Fruit fly (Drosophila melanogaster): Measurements from ENCODE around the gene Snmp1.

Snmp1 gene

DNA sequence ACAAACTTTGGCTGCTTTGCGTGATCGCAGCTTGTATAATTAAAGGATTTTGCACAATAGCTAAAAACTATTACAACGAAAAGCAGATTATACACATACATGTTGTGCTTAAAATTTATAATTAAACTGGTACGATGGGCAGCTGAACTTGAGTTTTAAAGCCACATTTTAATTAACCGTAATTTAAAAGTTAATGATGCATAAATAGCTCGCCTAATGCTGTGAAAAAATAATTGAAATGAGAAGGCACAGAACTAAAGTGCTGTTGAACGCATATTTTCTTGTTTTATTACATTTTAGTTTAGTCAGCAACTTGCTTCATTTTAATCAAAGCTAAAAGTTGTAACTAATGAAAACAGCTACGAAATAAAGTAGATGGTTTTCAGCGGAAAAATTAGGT, 38.4 kb downstream of the Snmp1 start, which contains the start of gene Obp93a:
Gene Obp93a (minus strand): TSS at position 101 of the 400 bp plus-strand sequence.
- TF ChIP-seq Snoo (tag; optimal IDR thresholded peaks at IDR 0.05), result no peak
- TF ChIP-seq CG34367 (tag; optimal IDR thresholded peaks at IDR 0.05), result no peak
- TF ChIP-seq CG13204 (GFP tag; optimal IDR thresholded peaks at IDR 0.05), result no peak
- TF ChIP-seq CG8301 (tag; optimal IDR thresholded peaks at IDR 0.05), result no peak
- TF ChIP-seq CG8159 (tag; optimal IDR thresholded peaks at IDR 0.05), result no peak
- TF ChIP-seq CG12605 (GFP tag; IDR thresholded peaks at IDR 0.05), result no peak
- no peak for TF ChIP-seq CG14655 (GFP tag; optimal IDR thresholded peaks at IDR 0.05)
- TF ChIP-seq CG32121 (GFP tag; IDR thresholded peaks at IDR 0.05), result no peak
- no peak for TF ChIP-seq CG17806 (tag; optimal IDR thresholded peaks at IDR 0.05)
- no peak for TF ChIP-seq CG10348 (GFP tag; IDR thresholded peaks at IDR 0.05)
- TF ChIP-seq Pif1B (GFP tag; optimal IDR thresholded peaks at IDR 0.05), result no peak
- no peak for TF ChIP-seq gl (tag; optimal IDR thresholded peaks at IDR 0.05)

DNA sequence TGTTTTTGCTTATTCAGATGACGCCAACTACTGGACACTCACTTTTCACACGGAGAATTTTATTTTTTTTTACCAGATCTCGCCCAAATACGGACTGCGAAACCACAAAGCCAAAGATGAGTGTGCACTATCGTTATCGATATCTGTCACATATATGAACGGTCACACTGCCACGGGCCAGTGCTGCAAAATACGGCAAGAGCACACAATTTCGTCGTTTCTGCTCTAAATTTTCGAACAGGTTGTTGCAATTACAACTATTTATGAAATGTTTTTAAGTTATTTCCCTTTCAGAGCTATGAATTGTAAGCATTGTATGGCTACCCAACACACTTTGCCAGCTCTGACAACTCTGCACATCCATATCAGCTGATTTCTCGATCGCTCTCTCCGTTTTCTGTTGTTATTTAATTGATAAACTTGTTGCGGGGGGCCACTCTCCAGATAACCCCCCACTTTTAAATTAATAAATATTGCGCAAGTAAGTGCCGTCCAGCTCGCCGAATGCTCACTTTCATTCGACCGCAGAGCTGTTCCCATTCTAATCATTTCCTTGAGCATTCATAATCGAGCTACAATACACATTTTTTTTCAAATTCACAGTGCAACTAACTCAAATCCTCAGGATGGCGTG, 40.5 kb downstream of the Snmp1 start, which contains the start of the genes slmb and CG5793:
Gene slmb (minus strand): TSS at position 134 of the 634 bp plus-strand sequence.
Gene CG5793 (plus strand): TSS at position 222 of the 634 bp plus-strand sequence.
- TF ChIP-seq Snoo (tag; optimal IDR thresholded peaks at IDR 0.05) (peak; percentile 53), D1 (tag; optimal IDR thresholded peaks at IDR 0.05) (no peak), CG32121 (GFP tag; IDR thresholded peaks at IDR 0.05) (peak; percentile 27; the same call in 1 of the 2 replicates), CG34367 (tag; optimal IDR thresholded peaks at IDR 0.05) (no peak), CG4496 (GFP tag; IDR thresholded peaks at IDR 0.05) (peak; percentile 77; the same call in 2 of the 3 replicates), CG17806 (tag; optimal IDR thresholded peaks at IDR 0.05) (no peak), CG15710 (tag; optimal IDR thresholded peaks at IDR 0.05) (peak; percentile 13), fd96Ca (GFP tag; IDR thresholded peaks at IDR 0.05) (peak; percentile 12; the same call in 1 of the 3 replicates), Ets98B (GFP tag; IDR thresholded peaks at IDR 0.05) (peak; percentile 34; the same call in 1 of the 2 replicates)

DNA sequence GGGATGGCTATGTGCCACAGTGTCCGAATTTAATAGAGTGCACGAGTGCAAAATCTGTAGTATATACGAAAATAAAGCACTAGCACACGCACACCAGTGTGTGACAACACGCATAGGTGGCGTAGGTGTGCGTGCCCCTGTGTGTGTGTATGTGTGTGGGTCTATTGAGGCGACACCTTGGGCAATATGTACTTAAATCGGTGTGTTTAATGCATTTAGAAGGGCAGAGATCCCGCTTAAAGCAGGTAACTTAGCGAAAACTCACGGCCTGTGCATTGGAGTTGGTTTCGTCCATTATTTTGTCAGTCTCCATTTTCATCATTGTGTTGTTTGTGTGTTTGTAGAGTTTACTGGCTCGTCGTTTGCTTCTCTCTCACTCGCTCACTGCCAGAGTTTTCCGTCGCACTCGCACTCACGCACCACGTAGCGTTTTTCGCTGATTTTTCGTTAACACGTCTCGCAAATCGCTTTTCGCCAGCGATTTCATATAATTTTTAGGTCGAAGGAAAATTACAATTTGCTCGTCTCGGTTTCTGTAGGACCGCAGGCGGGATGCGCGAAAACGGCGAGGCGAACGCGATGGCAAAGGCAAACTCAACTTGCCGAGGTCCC, 41.2 kb downstream of the Snmp1 start:
- TF ChIP-seq CG34367 (tag; optimal IDR thresholded peaks at IDR 0.05), result no peak
- TF ChIP-seq EcR (GFP tag; optimal IDR thresholded peaks at IDR 0.05), result peak; percentile 66
- TF ChIP-seq CG9948 (tag; optimal IDR thresholded peaks at IDR 0.05), result no peak
- TF ChIP-seq CG4496 (GFP tag; IDR thresholded peaks at IDR 0.05), result no peak
- no peak for TF ChIP-seq CG10348 (GFP tag; IDR thresholded peaks at IDR 0.05)
- no peak for TF ChIP-seq CG17806 (tag; optimal IDR thresholded peaks at IDR 0.05)
- TF ChIP-seq Snoo (tag; optimal IDR thresholded peaks at IDR 0.05), result no peak

DNA sequence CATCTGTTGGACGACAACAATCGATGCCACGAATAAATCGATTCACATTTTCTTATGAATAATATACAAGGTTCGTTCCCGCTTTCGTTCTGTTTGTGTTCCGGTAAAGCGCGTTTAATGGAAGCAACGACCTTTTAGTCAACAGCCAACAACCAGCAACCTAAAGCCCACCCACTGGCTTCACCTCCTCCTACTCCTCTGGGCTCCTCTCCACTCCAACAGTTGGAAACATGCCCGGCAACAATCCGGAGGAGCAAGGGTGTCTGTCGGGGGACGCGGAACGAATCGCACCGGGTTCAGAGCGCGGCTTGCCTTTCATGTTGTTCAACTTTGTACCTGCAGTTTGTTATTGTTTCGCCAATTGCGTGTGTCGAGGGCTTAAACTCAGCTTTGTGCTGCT, 43.8 kb downstream of the Snmp1 start:
- TF ChIP-seq Pif1A (GFP tag; optimal IDR thresholded peaks at IDR 0.05) (no peak), CG8159 (tag; optimal IDR thresholded peaks at IDR 0.05) (no peak), CG10348 (GFP tag; IDR thresholded peaks at IDR 0.05) (no peak), EcR (GFP tag; optimal IDR thresholded peaks at IDR 0.05) (peak; percentile 96)

DNA sequence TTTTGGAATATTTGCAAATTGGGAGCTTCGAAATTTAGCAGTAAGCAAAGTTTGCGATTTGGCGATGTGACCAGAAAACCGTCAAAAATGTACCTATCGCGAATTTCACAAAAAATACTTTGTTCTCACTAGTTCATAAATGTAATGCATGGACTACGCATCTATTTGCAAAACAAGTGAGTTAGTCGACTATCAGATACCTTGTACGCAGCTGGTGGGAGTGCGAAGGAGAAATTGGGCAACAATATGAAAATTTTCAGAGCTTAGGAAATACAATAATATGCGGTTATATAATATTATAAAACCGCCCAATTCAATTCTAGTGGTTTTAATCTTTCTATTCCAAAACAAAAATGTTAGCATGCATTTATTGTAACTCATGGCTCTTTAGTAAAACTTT, 49.2 kb downstream of the Snmp1 start, which contains the start of gene Bdbt:
Gene Bdbt (minus strand): TSS at position 73 of the 400 bp plus-strand sequence.
- TF ChIP-seq CG15710 (tag; optimal IDR thresholded peaks at IDR 0.05) (peak; percentile 9), Snoo (tag; optimal IDR thresholded peaks at IDR 0.05) (peak; percentile 5), CG17806 (tag; optimal IDR thresholded peaks at IDR 0.05) (peak; percentile 45), CG8159 (tag; optimal IDR thresholded peaks at IDR 0.05) (no peak), CG4496 (GFP tag; IDR thresholded peaks at IDR 0.05) (0 out of 3 replicates have a peak, but pooled peaks have one; percentile 47), Ets98B (GFP tag; IDR thresholded peaks at IDR 0.05) (peak; percentile 44), D1 (tag; optimal IDR thresholded peaks at IDR 0.05) (no peak), fd96Ca (GFP tag; IDR thresholded peaks at IDR 0.05) (no peak; the same call in 2 of the 3 replicates), CG10348 (GFP tag; IDR thresholded peaks at IDR 0.05) (no peak), CG14655 (GFP tag; optimal IDR thresholded peaks at IDR 0.05) (no peak), CG9948 (tag; optimal IDR thresholded peaks at IDR 0.05) (peak; percentile 20), CG8301 (tag; optimal IDR thresholded peaks at IDR 0.05) (peak; percentile 43), EcR (GFP tag; optimal IDR thresholded peaks at IDR 0.05) (no peak)

DNA sequence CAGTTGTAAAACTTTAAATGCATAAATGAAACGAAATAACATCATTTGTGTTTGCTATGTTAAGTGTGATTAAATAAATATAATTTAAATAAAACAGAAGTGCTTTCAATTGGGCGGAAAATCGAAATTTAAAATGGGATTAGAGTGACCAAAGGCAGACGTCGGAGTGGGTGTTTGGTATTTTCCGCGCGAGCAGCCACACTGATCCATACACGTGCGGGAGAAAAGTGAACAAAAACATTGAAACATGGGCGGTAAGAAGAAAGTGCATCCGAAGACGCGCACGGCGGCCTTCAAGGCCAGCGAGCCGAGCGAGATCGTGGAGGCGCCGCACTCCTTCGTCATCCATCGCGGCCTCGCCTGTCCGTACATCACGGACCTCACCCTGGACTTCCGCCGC, 51.9 kb downstream of the Snmp1 start, which contains the start of gene ppan:
Gene ppan (plus strand): TSS at position 198 of the 400 bp plus-strand sequence.
- TF ChIP-seq CG15710 (tag; optimal IDR thresholded peaks at IDR 0.05) (no peak), CG12605 (GFP tag; IDR thresholded peaks at IDR 0.05) (no peak), Pif1A (GFP tag; optimal IDR thresholded peaks at IDR 0.05) (no peak), CG10348 (GFP tag; IDR thresholded peaks at IDR 0.05) (no peak), rn (GFP tag; IDR thresholded peaks at IDR 0.05) (no peak), CG17806 (tag; optimal IDR thresholded peaks at IDR 0.05) (no peak), CG4496 (GFP tag; IDR thresholded peaks at IDR 0.05) (no peak), gl (tag; optimal IDR thresholded peaks at IDR 0.05) (no peak), Ets98B (GFP tag; IDR thresholded peaks at IDR 0.05) (no peak), CG9948 (tag; optimal IDR thresholded peaks at IDR 0.05) (no peak), CG34367 (tag; optimal IDR thresholded peaks at IDR 0.05) (no peak), CG32121 (GFP tag; IDR thresholded peaks at IDR 0.05) (no peak), CG8159 (tag; optimal IDR thresholded peaks at IDR 0.05) (no peak), CG14655 (GFP tag; optimal IDR thresholded peaks at IDR 0.05) (no peak), CG8301 (tag; optimal IDR thresholded peaks at IDR 0.05) (no peak), Snoo (tag; optimal IDR thresholded peaks at IDR 0.05) (no peak), fd96Ca (GFP tag; IDR thresholded peaks at IDR 0.05) (no peak), D1 (tag; optimal IDR thresholded peaks at IDR 0.05) (no peak), CG13204 (GFP tag; optimal IDR thresholded peaks at IDR 0.05) (no peak), Pif1B (GFP tag; optimal IDR thresholded peaks at IDR 0.05) (no peak)

Data from whole organism, pupa.